Fruit fly (Drosophila melanogaster): ENCODE data around the gene MESK4.

MESK4 gene

dm6 chr3R:17002218-17003110, 13.8 kb downstream of the MESK4 start, which contains the start of the genes Sf3a1 and Irc:
Gene Sf3a1, minus strand, starts transcription at chr3R:17002355.
Gene Irc, plus strand, starts transcription at chr3R:17002875.
- TF ChIP-seq toe (GFP tag; optimal IDR thresholded peaks at IDR 0.05) (no peak), Crg-1 (GFP tag; optimal IDR thresholded peaks at IDR 0.05) (peak; percentile 19), Hr96 (GFP tag; optimal IDR thresholded peaks at IDR 0.05) (peak; percentile 25), kay (GFP tag; ENCODE audit: borderline replicate concordance) (peak; percentile 94), CG11617 (GFP tag; optimal IDR thresholded peaks at IDR 0.05) (no peak), cic (GFP tag; optimal IDR thresholded peaks at IDR 0.05) (peak; percentile 87), CG12768 (GFP tag; optimal IDR thresholded peaks at IDR 0.05) (peak; percentile 73), CG7101 (tag; optimal IDR thresholded peaks at IDR 0.05) (peak; percentile 20), Clk (GFP tag; optimal IDR thresholded peaks at IDR 0.05) (no peak), Mnt (GFP tag; optimal IDR thresholded peaks at IDR 0.05) (peak; percentile 44), CG1620 (GFP tag; optimal IDR thresholded peaks at IDR 0.05) (peak; percentile 26), bab1 (GFP tag; optimal IDR thresholded peaks at IDR 0.05) (peak; percentile 45)

dm6 chr3R:17003468-17003867, 14.9 kb downstream of the MESK4 start:
- no peak for TF ChIP-seq Hr96 (GFP tag; optimal IDR thresholded peaks at IDR 0.05)
- no peak for TF ChIP-seq CG7045 (GFP tag; optimal IDR thresholded peaks at IDR 0.05)
- TF ChIP-seq Clk (GFP tag; optimal IDR thresholded peaks at IDR 0.05): no peak
- no peak for TF ChIP-seq CG5204 (GFP tag; optimal IDR thresholded peaks at IDR 0.05)
- no peak for TF ChIP-seq CG12768 (GFP tag; optimal IDR thresholded peaks at IDR 0.05)
- no peak for TF ChIP-seq kay (GFP tag; ENCODE audit: borderline replicate concordance)
- no peak for TF ChIP-seq bab1 (GFP tag; optimal IDR thresholded peaks at IDR 0.05)
- no peak for TF ChIP-seq CG1620 (GFP tag; optimal IDR thresholded peaks at IDR 0.05)
- TF ChIP-seq Mnt (GFP tag; optimal IDR thresholded peaks at IDR 0.05): no peak
- no peak for TF ChIP-seq CG7101 (tag; optimal IDR thresholded peaks at IDR 0.05)
- TF ChIP-seq pad (GFP tag; optimal IDR thresholded peaks at IDR 0.05): no peak
- no peak for TF ChIP-seq toe (GFP tag; optimal IDR thresholded peaks at IDR 0.05)
- TF ChIP-seq tj (GFP tag; optimal IDR thresholded peaks at IDR 0.05): no peak
- TF ChIP-seq ovo (GFP tag; optimal IDR thresholded peaks at IDR 0.05): no peak
- no peak for TF ChIP-seq Crg-1 (GFP tag; optimal IDR thresholded peaks at IDR 0.05)

- TF ChIP-seq ovo (GFP tag; optimal IDR thresholded peaks at IDR 0.05) (no peak), bab1 (GFP tag; optimal IDR thresholded peaks at IDR 0.05) (no peak)
These were observed 18.7 kb downstream of the MESK4 start for dm6 chr3R:17007336-17007735.

- no peak for TF ChIP-seq ovo (GFP tag; optimal IDR thresholded peaks at IDR 0.05)
- TF ChIP-seq kay (GFP tag; ENCODE audit: borderline replicate concordance): peak; percentile 46
- no peak for TF ChIP-seq CG14711 (tag; optimal IDR thresholded peaks at IDR 0.05)
- TF ChIP-seq cic (GFP tag; optimal IDR thresholded peaks at IDR 0.05): peak; percentile 20
These were observed 19.5 kb downstream of the MESK4 start, which contains the start of gene CG8907 for dm6 chr3R:17008018-17008674. Gene CG8907, plus strand, starts transcription at chr3R:17008269.

dm6 chr3R:17008675-17009022, 20.0 kb downstream of the MESK4 start:
- TF ChIP-seq CG11617 (GFP tag; optimal IDR thresholded peaks at IDR 0.05) (no peak), ovo (GFP tag; optimal IDR thresholded peaks at IDR 0.05) (no peak)

- TF ChIP-seq CG7045 (GFP tag; optimal IDR thresholded peaks at IDR 0.05) (no peak), Hr96 (GFP tag; optimal IDR thresholded peaks at IDR 0.05) (no peak), cnc (optimal IDR thresholded peaks at IDR 0.05) (no peak), CG11617 (GFP tag; optimal IDR thresholded peaks at IDR 0.05) (no peak), CG12768 (GFP tag; optimal IDR thresholded peaks at IDR 0.05) (no peak), Crg-1 (GFP tag; optimal IDR thresholded peaks at IDR 0.05) (no peak), CG33017 (tag; optimal IDR thresholded peaks at IDR 0.05) (no peak), tj (GFP tag; optimal IDR thresholded peaks at IDR 0.05) (no peak)
These were observed 25.7 kb downstream of the MESK4 start, which contains the start of gene Pxd for dm6 chr3R:17014276-17014675. Gene Pxd, plus strand, starts transcription at chr3R:17014576.

dm6 chr3R:17016193-17016592, 27.6 kb downstream of the MESK4 start:
- TF ChIP-seq Mnt (GFP tag; optimal IDR thresholded peaks at IDR 0.05) (no peak), bab1 (GFP tag; optimal IDR thresholded peaks at IDR 0.05) (no peak), cic (GFP tag; optimal IDR thresholded peaks at IDR 0.05) (no peak)

All from whole organism, adult.